Worm (Caenorhabditis elegans): ENCODE results near the gene ccch-1.

Gene ccch-1

ce11 chrV:11525338-11525737, 2.3 kb upstream of the ccch-1 start:
- no peak for TF ChIP-seq aly-1 (tag; optimal IDR thresholded peaks at IDR 0.05)

- TF ChIP-seq hmg-4 (GFP tag; optimal IDR thresholded peaks at IDR 0.05) (no peak), aly-1 (tag; optimal IDR thresholded peaks at IDR 0.05) (no peak), ama-1 (optimal IDR thresholded peaks at IDR 0.05) (no peak)
Measured at ce11 chrV:11526927-11527491, 622 bp upstream of the ccch-1 start.

- TF ChIP-seq B0310.2 (tag; optimal IDR thresholded peaks at IDR 0.05), result no peak
- TF ChIP-seq scrt-1 (GFP tag; IDR thresholded peaks at IDR 0.05), result 0 out of 2 replicates have a peak, but pooled peaks have one; percentile 26
Measured at ce11 chrV:11528633-11529327, 1.1 kb downstream of the ccch-1 start.

ce11 chrV:11529541-11529940, 1.9 kb downstream of the ccch-1 start:
- TF ChIP-seq ceh-13 (GFP tag; optimal IDR thresholded peaks at IDR 0.05) (no peak), flt-1 (GFP tag; IDR thresholded peaks at IDR 0.05) (no peak), pes-1 (GFP tag; IDR thresholded peaks at IDR 0.05) (no peak), tra-4 (tag; optimal IDR thresholded peaks at IDR 0.05) (no peak), aly-1 (tag; optimal IDR thresholded peaks at IDR 0.05) (no peak), ama-1 (optimal IDR thresholded peaks at IDR 0.05) (no peak), ets-7 (tag; optimal IDR thresholded peaks at IDR 0.05) (no peak), sea-1 (GFP tag; conservative IDR thresholded peaks at IDR 0.05) (no peak), scrt-1 (GFP tag; IDR thresholded peaks at IDR 0.05) (no peak), F13C5.2 (tag; optimal IDR thresholded peaks at IDR 0.05) (no peak), ceh-36 (tag; optimal IDR thresholded peaks at IDR 0.05) (no peak)

DNA sequence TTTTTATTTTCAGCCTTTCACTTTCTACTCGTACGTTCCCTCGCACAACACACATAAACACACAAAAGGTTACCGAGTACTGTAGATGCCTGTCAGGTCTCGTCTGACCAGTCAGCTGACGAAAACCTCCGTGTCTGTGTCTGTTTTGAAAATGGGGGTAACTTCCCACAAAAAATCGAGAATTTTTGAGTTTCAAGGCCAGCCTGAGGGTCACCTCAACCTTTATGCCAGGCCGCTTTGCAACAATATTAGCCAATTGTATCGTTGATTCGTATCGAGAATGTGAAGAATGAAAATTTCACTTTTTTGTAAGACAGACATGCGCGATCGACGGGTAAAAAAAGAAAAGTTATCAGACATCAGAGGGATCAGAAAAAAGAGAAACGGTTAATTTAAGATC, 3.5 kb downstream of the ccch-1 start:
- no peak for TF ChIP-seq pes-1 (GFP tag; IDR thresholded peaks at IDR 0.05)
- TF ChIP-seq tbx-11 (GFP tag; IDR thresholded peaks at IDR 0.05), result no peak
- no peak for TF ChIP-seq ets-7 (tag; optimal IDR thresholded peaks at IDR 0.05)
- no peak for TF ChIP-seq tra-4 (tag; optimal IDR thresholded peaks at IDR 0.05)
- no peak for TF ChIP-seq scrt-1 (GFP tag; IDR thresholded peaks at IDR 0.05)

DNA sequence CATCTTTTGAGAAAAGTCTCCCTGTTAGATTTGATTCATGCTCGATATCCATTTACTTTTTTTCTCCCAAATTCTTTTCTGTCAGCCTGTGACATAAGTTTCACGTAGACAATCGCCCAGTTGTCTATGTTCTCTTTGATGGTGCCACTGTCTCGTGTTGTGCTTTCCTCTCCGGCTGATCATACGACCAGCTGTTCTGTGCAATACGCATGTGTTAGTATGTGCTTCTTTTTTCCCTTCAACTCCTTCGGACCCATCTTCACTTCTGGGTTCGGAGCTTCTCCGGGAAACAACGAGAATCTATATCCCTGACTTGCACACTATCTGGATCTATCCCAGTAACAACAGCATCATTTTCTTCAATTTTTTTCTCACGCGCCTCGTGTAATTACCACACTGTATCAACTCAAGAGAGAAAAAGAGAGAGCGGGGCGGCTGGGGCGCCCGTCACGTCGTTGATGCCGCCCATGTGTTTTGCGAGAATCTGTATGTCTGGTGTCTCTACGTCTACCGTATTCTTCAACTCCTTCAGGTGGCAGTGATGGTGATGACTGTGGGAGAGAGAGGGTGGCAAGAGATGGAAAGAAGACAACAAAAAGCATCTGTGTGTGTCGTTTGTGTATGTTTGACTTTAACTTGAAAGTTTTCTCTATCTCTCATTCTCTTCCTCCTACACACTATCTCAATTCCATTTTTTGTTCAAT, 4.4 kb downstream of the ccch-1 start:
- no peak for TF ChIP-seq flt-1 (GFP tag; IDR thresholded peaks at IDR 0.05)
- no peak for TF ChIP-seq scrt-1 (GFP tag; IDR thresholded peaks at IDR 0.05)
- no peak for TF ChIP-seq pes-1 (GFP tag; IDR thresholded peaks at IDR 0.05)
- peak; percentile 60 for TF ChIP-seq hmg-4 (GFP tag; optimal IDR thresholded peaks at IDR 0.05)

DNA sequence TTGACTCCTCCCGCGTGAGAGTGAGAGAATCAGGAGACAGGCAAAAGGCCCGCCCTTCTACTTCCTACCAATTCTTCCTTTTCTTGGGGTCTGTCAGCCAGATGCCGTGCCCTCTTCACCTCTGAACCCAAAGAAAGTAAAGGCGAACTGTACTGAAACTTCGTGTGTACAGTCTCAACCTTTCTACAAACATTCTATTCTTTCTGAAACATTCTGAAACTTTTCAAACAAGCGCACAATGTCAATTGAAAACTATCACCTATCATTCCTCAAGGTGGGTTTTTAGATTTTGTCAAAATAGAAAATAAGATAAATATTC, 4.9 kb downstream of the ccch-1 start:
- TF ChIP-seq pes-1 (GFP tag; IDR thresholded peaks at IDR 0.05), result no peak
- no peak for TF ChIP-seq ama-1 (optimal IDR thresholded peaks at IDR 0.05)
- no peak for TF ChIP-seq scrt-1 (GFP tag; IDR thresholded peaks at IDR 0.05)
- TF ChIP-seq ets-7 (tag; optimal IDR thresholded peaks at IDR 0.05), result no peak
- TF ChIP-seq aly-1 (tag; optimal IDR thresholded peaks at IDR 0.05), result no peak
- no peak for TF ChIP-seq F13C5.2 (tag; optimal IDR thresholded peaks at IDR 0.05)
- no peak for TF ChIP-seq tra-4 (tag; optimal IDR thresholded peaks at IDR 0.05)
- TF ChIP-seq hnd-1 (tag; optimal IDR thresholded peaks at IDR 0.05), result no peak
- no peak for TF ChIP-seq tbx-37 (GFP tag; conservative IDR thresholded peaks at IDR 0.05)
- TF ChIP-seq tbx-11 (GFP tag; IDR thresholded peaks at IDR 0.05), result no peak
- no peak for TF ChIP-seq hmbx-1 (tag; optimal IDR thresholded peaks at IDR 0.05)
- no peak for TF ChIP-seq flt-1 (GFP tag; IDR thresholded peaks at IDR 0.05)
- no peak for TF ChIP-seq sea-1 (GFP tag; conservative IDR thresholded peaks at IDR 0.05)
- TF ChIP-seq B0310.2 (tag; optimal IDR thresholded peaks at IDR 0.05), result no peak
- no peak for TF ChIP-seq hmg-4 (GFP tag; optimal IDR thresholded peaks at IDR 0.05)
- no peak for TF ChIP-seq ceh-13 (GFP tag; optimal IDR thresholded peaks at IDR 0.05)
- no peak for TF ChIP-seq ceh-36 (tag; optimal IDR thresholded peaks at IDR 0.05)

DNA sequence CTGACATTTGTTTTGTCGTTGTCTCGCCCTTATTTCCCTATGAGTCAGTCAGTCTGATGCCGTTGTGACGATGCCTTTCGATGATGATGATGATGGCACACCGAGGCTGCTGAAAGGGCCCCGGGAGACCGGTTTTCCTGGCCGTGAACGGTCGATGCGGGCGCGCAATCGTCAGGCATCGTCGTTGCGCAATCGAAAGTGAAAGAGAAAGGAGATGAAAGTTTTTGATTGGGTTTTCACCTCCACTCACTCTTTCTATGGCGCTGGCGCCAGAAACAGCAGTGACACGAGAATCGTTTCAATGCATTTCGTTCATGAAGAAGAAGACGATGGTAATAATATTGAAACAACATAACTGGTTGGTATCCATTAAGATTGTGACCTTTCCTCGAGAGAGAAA, 5.3 kb downstream of the ccch-1 start:
- TF ChIP-seq B0310.2 (tag; optimal IDR thresholded peaks at IDR 0.05), result no peak
- no peak for TF ChIP-seq ceh-13 (GFP tag; optimal IDR thresholded peaks at IDR 0.05)
- TF ChIP-seq scrt-1 (GFP tag; IDR thresholded peaks at IDR 0.05), result no peak
- TF ChIP-seq aly-1 (tag; optimal IDR thresholded peaks at IDR 0.05), result no peak
- no peak for TF ChIP-seq hmbx-1 (tag; optimal IDR thresholded peaks at IDR 0.05)
- no peak for TF ChIP-seq ets-7 (tag; optimal IDR thresholded peaks at IDR 0.05)
- TF ChIP-seq hmg-4 (GFP tag; optimal IDR thresholded peaks at IDR 0.05), result no peak
- no peak for TF ChIP-seq pes-1 (GFP tag; IDR thresholded peaks at IDR 0.05)
- no peak for TF ChIP-seq ceh-36 (tag; optimal IDR thresholded peaks at IDR 0.05)
- no peak for TF ChIP-seq hnd-1 (tag; optimal IDR thresholded peaks at IDR 0.05)
- no peak for TF ChIP-seq tbx-37 (GFP tag; conservative IDR thresholded peaks at IDR 0.05)
- no peak for TF ChIP-seq ama-1 (optimal IDR thresholded peaks at IDR 0.05)
- no peak for TF ChIP-seq sea-1 (GFP tag; conservative IDR thresholded peaks at IDR 0.05)
- TF ChIP-seq F13C5.2 (tag; optimal IDR thresholded peaks at IDR 0.05), result no peak
- TF ChIP-seq tra-4 (tag; optimal IDR thresholded peaks at IDR 0.05), result no peak
- no peak for TF ChIP-seq flt-1 (GFP tag; IDR thresholded peaks at IDR 0.05)
- no peak for TF ChIP-seq tbx-11 (GFP tag; IDR thresholded peaks at IDR 0.05)
